Fruit fly (Drosophila melanogaster) whole organism, embryonic: ENCODE results near the gene lawc.

ENCODE experiments used
- ATbp ChIP-seq: fragments of 200-800 bp; sonication (Bioruptor generic); optimal IDR thresholded peaks from 2 replicates; lab custom pipeline; 2017; ENCODE audit warnings: missing biosample characterization, mild to moderate bottlenecking, missing genetic modification characterization, missing genetic modification reagents
- Blimp-1 ChIP-seq: fragments of 200-800 bp; sonication (Bioruptor generic); optimal IDR thresholded peaks from 3 replicates; lab custom pipeline; 2018; ENCODE audit warnings: missing biosample characterization, missing genetic modification characterization, mild to moderate bottlenecking, moderate library complexity, missing genetic modification reagents
- CG11504 ChIP-seq: fragments of 200-800 bp; sonication (Bioruptor generic); optimal IDR thresholded peaks from 3 replicates; lab custom pipeline; 2019; ENCODE audit warnings: missing biosample characterization, mild to moderate bottlenecking, missing genetic modification characterization, moderate library complexity
- CG11695 ChIP-seq: fragments of 200-800 bp; sonication (Bioruptor generic); IDR thresholded peaks from 3 replicates; pipeline ENCODE4 v1.3.6; 2022; ENCODE audit warnings: missing biosample characterization, missing genetic modification characterization
- CG11696 ChIP-seq: fragments of 200-800 bp; sonication (Bioruptor generic); IDR thresholded peaks from 2 replicates; pipeline ENCODE4 v1.3.6; 2022; ENCODE audit warnings: missing biosample characterization, missing genetic modification characterization
- CG12236 ChIP-seq: fragments of 200-800 bp; sonication (Bioruptor generic); optimal IDR thresholded peaks from 2 replicates; lab custom pipeline; 2016; ENCODE audit warnings: missing biosample characterization, missing genetic modification characterization
- CG1233 ChIP-seq: fragments of 200-800 bp; sonication (Bioruptor generic); optimal IDR thresholded peaks from 4 replicates; lab custom pipeline; 2018; ENCODE audit warnings: missing biosample characterization, mild to moderate bottlenecking, missing genetic modification characterization
- CG15514 ChIP-seq: fragments of 200-800 bp; sonication (Bioruptor generic); optimal IDR thresholded peaks from 3 replicates; lab custom pipeline; 2017; ENCODE audit warnings: missing biosample characterization, missing genetic modification characterization, mild to moderate bottlenecking, moderate library complexity, missing genetic modification reagents
- CG15601 ChIP-seq: fragments of 200-800 bp; sonication (Bioruptor generic); optimal IDR thresholded peaks from 3 replicates; lab custom pipeline; 2019; ENCODE audit warnings: missing biosample characterization, mild to moderate bottlenecking, missing genetic modification characterization, moderate library complexity
- CG1603 ChIP-seq: fragments of 200-800 bp; sonication (Bioruptor generic); optimal IDR thresholded peaks from 2 replicates; lab custom pipeline; 2019; ENCODE audit warnings: missing biosample characterization, mild to moderate bottlenecking, missing genetic modification characterization, moderate library complexity
- CG17359 ChIP-seq: fragments of 200-800 bp; sonication (Bioruptor generic); optimal IDR thresholded peaks from 3 replicates; lab custom pipeline; 2018; ENCODE audit warnings: missing biosample characterization, mild to moderate bottlenecking, missing genetic modification characterization, moderate library complexity
- CG17568 ChIP-seq: fragments of 200-800 bp; sonication (Bioruptor generic); optimal IDR thresholded peaks from 2 replicates; lab custom pipeline; 2018; ENCODE audit warnings: missing biosample characterization, mild to moderate bottlenecking, missing genetic modification characterization, moderate library complexity
- CG30431 ChIP-seq: fragments of 200-800 bp; sonication (Bioruptor generic); optimal IDR thresholded peaks from 2 replicates; lab custom pipeline; 2017; ENCODE audit warnings: missing biosample characterization, missing genetic modification characterization
- CG34376 ChIP-seq: fragments of 200-800 bp; sonication (Bioruptor generic); optimal IDR thresholded peaks from 2 replicates; lab custom pipeline; 2018; ENCODE audit warnings: missing biosample characterization, mild to moderate bottlenecking, missing genetic modification characterization
- CG4404 ChIP-seq: fragments of 200-800 bp; sonication (Bioruptor generic); IDR thresholded peaks from 2 replicates; pipeline ENCODE4 v1.3.6; 2022; ENCODE audit warnings: missing biosample characterization, missing genetic modification characterization
- CG8359 ChIP-seq: fragments of 200-800 bp; sonication (Bioruptor generic); optimal IDR thresholded peaks from 2 replicates; lab custom pipeline; 2017; ENCODE audit warnings: missing biosample characterization, mild to moderate bottlenecking, missing genetic modification characterization, borderline replicate concordance
- CG8924 ChIP-seq: fragments of 200-800 bp; optimal IDR thresholded peaks from 3 replicates; lab custom pipeline; 2019; ENCODE audit warnings: missing biosample characterization, mild to moderate bottlenecking, missing genetic modification characterization, moderate library complexity
- CTCF ChIP-seq: fragments of 200-800 bp; sonication (Bioruptor generic); optimal IDR thresholded peaks from 2 replicates; lab custom pipeline; 2017; ENCODE audit warnings: missing biosample characterization, mild to moderate bottlenecking, missing genetic modification characterization, moderate library complexity
- Fer2 ChIP-seq: fragments of 200-800 bp; sonication (Bioruptor generic); optimal IDR thresholded peaks from 2 replicates; lab custom pipeline; 2018; ENCODE audit warnings: missing biosample characterization, mild to moderate bottlenecking, missing genetic modification characterization, moderate library complexity
- MTF-1 ChIP-seq: fragments of 200-800 bp; sonication (Bioruptor generic); optimal IDR thresholded peaks from 2 replicates; lab custom pipeline; 2018; ENCODE audit warnings: missing biosample characterization, mild to moderate bottlenecking, missing genetic modification characterization, borderline replicate concordance
- Med ChIP-seq: fragments of 200-800 bp; sonication (Bioruptor generic); peaks from one replicate; lab custom pipeline; 2016; ENCODE audit warnings: missing biosample characterization, missing genetic modification characterization, mild to moderate bottlenecking, inconsistent platforms, moderate library complexity
- Mrtf ChIP-seq: fragments of 200-800 bp; sonication (Bioruptor generic); IDR thresholded peaks from 3 replicates; pipeline ENCODE4 v1.3.6; 2022; ENCODE audit warnings: missing biosample characterization, missing genetic modification characterization
- Pdp1 ChIP-seq, 2 experiments: fragments of 200-800 bp; sonication (Bioruptor generic); optimal IDR thresholded peaks; 3 replicates each; lab custom pipeline; 2016; ENCODE audit warnings: missing biosample characterization in 2 of 2, missing genetic modification characterization in 2 of 2, mild to moderate bottlenecking in 1 of 2, moderate library complexity in 1 of 2
- Rfx ChIP-seq: fragments of 200-800 bp; sonication (Bioruptor generic); IDR thresholded peaks from 2 replicates; pipeline ENCODE4 v1.3.6; 2022; ENCODE audit warnings: missing biosample characterization, missing genetic modification characterization
- Ssrp ChIP-seq: fragments of 200-800 bp; sonication (Bioruptor generic); optimal IDR thresholded peaks from 2 replicates; lab custom pipeline; 2018; ENCODE audit warnings: missing biosample characterization, mild to moderate bottlenecking, missing genetic modification characterization, moderate library complexity
- Xrp1 ChIP-seq: fragments of 200-800 bp; sonication (Bioruptor generic); IDR thresholded peaks from 2 replicates; pipeline ENCODE4 v1.3.6; 2022; ENCODE audit warnings: missing biosample characterization, missing genetic modification characterization
- bsh ChIP-seq, 2 experiments: fragments of 200-800 bp; sonication (Bioruptor generic); optimal IDR thresholded peaks; 2 replicates each; lab custom pipeline; 2017 to 2018; ENCODE audit warnings: mild to moderate bottlenecking in 2 of 2, missing biosample characterization in 2 of 2, missing genetic modification characterization in 2 of 2, moderate library complexity in 1 of 2
- caup ChIP-seq: fragments of 200-800 bp; sonication (Bioruptor generic); optimal IDR thresholded peaks from 3 replicates; lab custom pipeline; 2017; ENCODE audit warnings: missing biosample characterization, mild to moderate bottlenecking, missing genetic modification characterization, moderate library complexity; ENCODE audit not compliant: severe bottlenecking
- chm ChIP-seq: fragments of 200-800 bp; sonication (Bioruptor generic); IDR thresholded peaks from 2 replicates; pipeline ENCODE4 v1.3.6; 2022; ENCODE audit warnings: missing biosample characterization, missing genetic modification characterization
- exex ChIP-seq: fragments of 200-800 bp; sonication (Bioruptor generic); optimal IDR thresholded peaks from 4 replicates; lab custom pipeline; 2018; ENCODE audit warnings: missing biosample characterization, mild to moderate bottlenecking, missing genetic modification characterization, moderate library complexity
- grn ChIP-seq: fragments of 200-800 bp; sonication (Bioruptor generic); optimal IDR thresholded peaks from 3 replicates; lab custom pipeline; 2017; ENCODE audit warnings: missing biosample characterization, missing genetic modification characterization
- gsb-n ChIP-seq: fragments of 200-800 bp; sonication (Bioruptor generic); optimal IDR thresholded peaks from 3 replicates; lab custom pipeline; 2018; ENCODE audit warnings: missing biosample characterization, mild to moderate bottlenecking, missing genetic modification characterization
- gt ChIP-seq: fragments of 200-800 bp; sonication (Bioruptor generic); IDR thresholded peaks from 2 replicates; pipeline ENCODE4 v1.3.6; 2022; ENCODE audit warnings: missing biosample characterization, missing genetic modification characterization
- her ChIP-seq: fragments of 200-800 bp; sonication (Bioruptor generic); optimal IDR thresholded peaks from 2 replicates; lab custom pipeline; 2016; ENCODE audit warnings: missing biosample characterization, missing genetic modification characterization
- lab ChIP-seq: fragments of 200-800 bp; sonication (Bioruptor generic); optimal IDR thresholded peaks from 3 replicates; lab custom pipeline; 2017; ENCODE audit warnings: missing biosample characterization, missing genetic modification characterization, mild to moderate bottlenecking, moderate library complexity, missing genetic modification reagents
- nau ChIP-seq: fragments of 200-800 bp; sonication (Bioruptor generic); optimal IDR thresholded peaks from 3 replicates; lab custom pipeline; 2017; ENCODE audit warnings: missing biosample characterization, mild to moderate bottlenecking, missing genetic modification characterization, missing genetic modification reagents
- nom ChIP-seq: fragments of 200-800 bp; sonication (Bioruptor generic); optimal IDR thresholded peaks from 2 replicates; lab custom pipeline; 2017; ENCODE audit warnings: missing biosample characterization, missing genetic modification characterization, mild to moderate bottlenecking, moderate library complexity, missing genetic modification reagents
- row ChIP-seq: fragments of 200-800 bp; sonication (Bioruptor generic); IDR thresholded peaks from 3 replicates; pipeline ENCODE4 v1.3.6; 2022; ENCODE audit warnings: missing biosample characterization, missing genetic modification characterization
- sens ChIP-seq: fragments of 200-800 bp; sonication (Bioruptor generic); peaks from one replicate; lab custom pipeline; 2016; ENCODE audit warnings: missing biosample characterization, missing genetic modification characterization
- tio ChIP-seq: fragments of 200-800 bp; sonication (Bioruptor generic); optimal IDR thresholded peaks from 2 replicates; lab custom pipeline; 2017; ENCODE audit warnings: missing biosample characterization, missing genetic modification characterization, inconsistent platforms
- tup ChIP-seq: fragments of 200-800 bp; sonication (Bioruptor generic); optimal IDR thresholded peaks from 2 replicates; lab custom pipeline; 2016; ENCODE audit warnings: missing biosample characterization, mild to moderate bottlenecking, missing genetic modification characterization, moderate library complexity
- z ChIP-seq: fragments of 200-800 bp; sonication (Bioruptor generic); IDR thresholded peaks from 3 replicates; pipeline ENCODE4 v1.3.6; 2022; ENCODE audit warnings: missing biosample characterization, missing genetic modification characterization
- zf30C ChIP-seq: fragments of 200-800 bp; sonication (Bioruptor generic); optimal IDR thresholded peaks from 3 replicates; lab custom pipeline; 2018; ENCODE audit warnings: missing biosample characterization, mild to moderate bottlenecking, missing genetic modification characterization

lawc gene

DNA sequence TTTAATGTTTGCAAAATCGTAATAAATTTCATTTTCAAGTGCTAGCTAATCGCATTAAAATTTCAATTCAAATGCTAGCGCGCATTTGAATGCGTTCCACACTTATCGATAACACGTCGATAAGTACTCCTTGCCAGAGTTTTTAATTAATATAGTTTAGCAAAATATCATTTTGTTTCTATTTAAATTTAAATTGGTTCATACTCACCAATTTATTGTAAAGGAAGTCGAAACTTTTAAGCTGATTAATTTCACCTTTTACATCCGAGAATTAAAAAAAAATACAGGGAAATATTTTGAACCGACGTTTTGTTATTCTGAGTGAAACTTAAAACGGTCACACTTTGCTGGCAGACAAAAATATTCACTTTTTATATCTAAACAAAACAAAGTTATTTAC lies 49.7 kb upstream of the lawc start, which contains the start of gene Es2 (continued):
- TF ChIP-seq her (GFP tag; lab: Kevin White, UChicago) = no peak

DNA sequence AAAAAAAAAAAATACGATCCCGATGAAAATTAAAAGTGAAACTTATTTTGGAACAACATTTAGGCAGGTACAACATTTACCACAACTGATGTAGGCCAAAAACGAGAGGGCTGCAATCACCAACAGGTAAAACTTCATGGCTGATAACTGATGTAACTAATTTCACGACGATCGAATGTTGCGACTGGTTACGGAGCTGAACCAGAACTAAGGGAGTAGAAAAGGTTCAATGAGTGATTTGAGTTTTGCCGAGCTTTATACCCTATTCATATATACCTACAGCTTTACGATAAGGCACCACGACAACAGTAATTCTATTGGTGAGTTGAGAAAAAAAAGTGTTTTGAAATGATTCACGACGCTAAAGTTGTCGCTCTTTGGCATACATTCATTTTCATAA lies 49.2 kb upstream of the lawc start, which contains the start of gene CG15347:
Gene CG15347 (minus strand): TSS at position 213 of the 400 bp plus-strand sequence.
- TF ChIP-seq MTF-1 (GFP tag; lab: Kevin White, UChicago) (no peak), Pdp1 (GFP tag; optimal IDR thresholded peaks at IDR 0.05; lab: Kevin White, UChicago) (peak in 1 of 2 experiments; percentile 23), CG15514 (GFP tag; lab: Kevin White, UChicago) (peak; percentile 90), gt (no peak), grn (peak; percentile 9), chm (GFP tag; lab: Robert Waterston, UW) (peak; percentile 36; the same call in 1 of the 2 replicates), tup (GFP tag; lab: Kevin White, UChicago) (no peak), gsb-n (tag; lab: Kevin White, UChicago) (no peak), Ssrp (tag; lab: Kevin White, UChicago) (no peak), CG30431 (GFP tag; lab: Kevin White, UChicago) (no peak), caup (GFP tag; lab: Kevin White, UChicago) (no peak), CG17568 (GFP tag; lab: Kevin White, UChicago) (no peak), exex (tag; lab: Kevin White, UChicago) (peak; percentile 40), CG15601 (no peak), lab (GFP tag; lab: Kevin White, UChicago) (peak; percentile 10), z (GFP tag; lab: Robert Waterston, UW) (0 out of 3 replicates have a peak, but pooled peaks have one; percentile 36), CG34376 (GFP tag; lab: Kevin White, UChicago) (peak; percentile 34)
- TF ChIP-seq, all 482 proteins: peak for 8

DNA sequence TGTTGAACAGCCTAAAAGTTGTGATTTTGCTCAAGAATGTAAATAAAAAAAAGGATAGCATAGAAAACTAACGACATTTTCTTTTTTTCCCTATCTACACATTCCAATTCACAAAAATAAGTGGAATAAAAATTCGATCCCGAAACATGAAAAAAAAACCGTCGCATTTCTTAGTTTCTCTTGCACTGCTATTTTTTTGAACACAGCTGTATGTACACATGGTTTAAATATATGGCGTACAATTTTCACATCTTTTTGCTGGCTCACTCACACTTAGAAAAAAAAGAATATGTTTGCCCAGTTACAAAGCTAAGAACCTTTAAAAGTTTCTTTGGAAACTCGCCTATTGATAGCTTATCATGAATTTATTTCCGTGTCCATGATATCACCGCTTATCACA lies 48.8 kb upstream of the lawc start:
- TF ChIP-seq Xrp1 (GFP tag; lab: Robert Waterston, UW) (0 out of 2 replicates have a peak, but pooled peaks have one; percentile 22), row (GFP tag; lab: Robert Waterston, UW) (0 out of 3 replicates have a peak, but pooled peaks have one; percentile 17), Mrtf (GFP tag; lab: Robert Waterston, UW) (0 out of 3 replicates have a peak, but pooled peaks have one; percentile 34), sens (GFP tag; lab: Kevin White, UChicago) (peak; percentile 21), CTCF (GFP tag; lab: Kevin White, UChicago) (no peak), tio (peak; percentile 4), zf30C (GFP tag; lab: Kevin White, UChicago) (peak; percentile 17), CG4404 (GFP tag; lab: Robert Waterston, UW) (no peak), CG8924 (tag; lab: Kevin White, UChicago) (no peak), CG11696 (GFP tag; lab: Robert Waterston, UW) (peak; percentile 64), nau (GFP tag; lab: Kevin White, UChicago) (no peak)
- TF ChIP-seq, all 482 proteins: peak for 7

DNA sequence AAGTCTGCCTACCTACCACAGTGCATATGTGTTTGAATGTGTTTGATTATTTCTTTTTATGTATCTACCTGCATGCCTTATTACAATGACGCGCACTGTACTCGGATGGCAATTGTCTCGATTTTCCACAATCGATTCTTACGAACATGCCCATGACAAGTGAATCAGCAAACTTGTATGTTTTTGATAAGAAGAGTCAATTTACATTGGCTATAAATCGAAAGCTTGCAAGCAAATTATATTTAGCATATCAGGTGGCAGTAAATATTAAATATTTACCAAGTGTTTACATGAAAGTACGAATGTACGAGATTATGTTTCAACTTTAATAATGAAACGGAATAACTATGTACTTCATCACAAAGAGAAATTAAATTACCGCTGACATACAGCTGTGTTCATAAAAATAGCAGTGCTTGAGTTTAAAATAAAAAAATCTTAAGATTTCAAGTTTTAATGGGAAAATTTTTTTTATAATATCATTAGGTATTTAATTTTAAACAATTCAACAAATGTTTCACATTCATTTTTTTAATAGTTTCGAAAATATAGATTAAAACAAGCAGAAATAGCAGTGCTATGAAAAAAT lies 48.1 kb upstream of the lawc start:
- no peak for TF ChIP-seq CG12236
- peak; percentile 5 for TF ChIP-seq Blimp-1 (GFP tag; lab: Kevin White, UChicago)
- peak; percentile 8 for TF ChIP-seq ATbp (GFP tag; lab: Kevin White, UChicago)
- TF ChIP-seq CG11695 (GFP tag; lab: Robert Waterston, UW) = 0 out of 3 replicates have a peak, but pooled peaks have one; percentile 29
- no peak for TF ChIP-seq CG8359 (GFP tag; lab: Kevin White, UChicago)
- peak; percentile 54; the same call in 1 of the 2 replicates for TF ChIP-seq CG11696 (GFP tag; lab: Robert Waterston, UW)
- peak; percentile 54 for TF ChIP-seq nom
- TF ChIP-seq CG17359 (tag; lab: Kevin White, UChicago) = peak; percentile 19
- no peak for TF ChIP-seq Fer2 (tag; lab: Kevin White, UChicago)
- peak; percentile 71 for TF ChIP-seq sens (GFP tag; lab: Kevin White, UChicago)
- TF ChIP-seq CG1233 = peak; percentile 2
- TF ChIP-seq Rfx (GFP tag; lab: Robert Waterston, UW) = no peak
- peak; percentile 20 for TF ChIP-seq CG1603 (tag; lab: Kevin White, UChicago)
- TF ChIP-seq CG11504 (tag; lab: Kevin White, UChicago) = peak; percentile 9
- TF ChIP-seq bsh (GFP tag; optimal IDR thresholded peaks at IDR 0.05; lab: Kevin White, UChicago) = peak in 1 of 2 experiments; percentile 19
- TF ChIP-seq lab (GFP tag; lab: Kevin White, UChicago) = peak; percentile 7
- peak; percentile 0 for TF ChIP-seq Med (GFP tag; lab: Kevin White, UChicago)
